Fruit fly (Drosophila melanogaster): ENCODE results near the gene tna.

tna gene

DNA sequence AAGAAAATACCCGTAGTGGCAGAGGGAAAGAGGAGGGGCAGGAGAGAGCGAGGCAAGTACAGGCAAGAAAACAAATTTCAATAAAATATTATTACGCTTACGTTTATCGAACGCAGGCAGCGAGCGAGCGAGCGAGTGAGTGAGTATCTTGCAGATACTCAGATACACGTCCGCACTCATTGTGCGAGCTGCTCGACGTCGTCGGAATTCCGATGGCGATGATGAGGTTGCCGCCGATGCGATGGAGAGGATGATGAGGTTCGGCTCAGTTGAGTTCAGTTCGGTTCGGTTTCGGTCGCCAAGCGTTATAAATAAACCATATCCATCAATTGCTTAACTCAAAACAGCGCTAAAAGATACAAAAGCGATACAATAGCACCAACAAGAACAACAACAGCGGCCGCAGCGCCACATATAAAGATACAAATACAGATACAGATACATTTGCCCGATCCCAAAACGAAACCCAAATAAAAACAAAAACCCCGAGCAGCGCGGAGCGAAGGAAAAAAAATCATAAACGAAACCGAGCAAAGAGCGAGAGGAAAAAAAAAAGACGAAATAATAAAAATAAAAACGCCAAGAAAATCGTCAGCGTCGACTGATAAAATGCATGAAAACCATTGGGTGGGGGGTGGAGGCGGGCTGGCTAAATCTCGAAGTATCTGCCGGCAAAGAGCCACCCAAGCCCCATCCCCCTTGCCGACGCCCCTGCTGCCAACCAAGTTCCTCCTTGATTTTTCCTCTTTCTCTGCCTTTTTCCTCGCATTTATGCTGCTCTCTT, 17.2 kb downstream of the tna start (continued):
- TF ChIP-seq nau (GFP tag; optimal IDR thresholded peaks at IDR 0.05) (no peak), CG10979 (tag; optimal IDR thresholded peaks at IDR 0.05) (peak; percentile 10), CG6254 (GFP tag; optimal IDR thresholded peaks at IDR 0.05) (no peak), CG16779 (GFP tag; IDR thresholded peaks at IDR 0.05) (no peak), ab (GFP tag; optimal IDR thresholded peaks at IDR 0.05) (no peak), so (GFP tag; IDR thresholded peaks at IDR 0.05) (peak; percentile 25; the same call in 1 of the 3 replicates), CG4360 (GFP tag; IDR thresholded peaks at IDR 0.05) (peak; percentile 63), H15 (GFP tag; IDR thresholded peaks at IDR 0.05) (no peak), sd (tag; optimal IDR thresholded peaks at IDR 0.05) (peak; percentile 98), wek (GFP tag; optimal IDR thresholded peaks at IDR 0.05) (no peak), HHEX (GFP tag; optimal IDR thresholded peaks at IDR 0.05) (peak; percentile 4), CG12769 (tag; optimal IDR thresholded peaks at IDR 0.05) (peak; percentile 63), NK7.1 (GFP tag; optimal IDR thresholded peaks at IDR 0.05) (no peak), al (GFP tag; IDR thresholded peaks at IDR 0.05) (no peak), gro (GFP tag; optimal IDR thresholded peaks at IDR 0.05) (peak; percentile 59), CG9932 (GFP tag; IDR thresholded peaks at IDR 0.05) (no peak), cato (GFP tag; optimal IDR thresholded peaks at IDR 0.05; ENCODE audit: borderline replicate concordance) (no peak), CG10366 (GFP tag; IDR thresholded peaks at IDR 0.05) (0 out of 2 replicates have a peak, but pooled peaks have one; percentile 8), D19B (GFP tag; optimal IDR thresholded peaks at IDR 0.05) (no peak), tna (GFP tag; IDR thresholded peaks at IDR 0.05; ENCODE audit: partially characterized antibody) (peak; percentile 6; the same call in 1 of the 2 replicates), dmrt99B (tag; optimal IDR thresholded peaks at IDR 0.05) (peak; percentile 26), BtbVII (GFP tag; optimal IDR thresholded peaks at IDR 0.05) (no peak), CG4424 (GFP tag; optimal IDR thresholded peaks at IDR 0.05) (peak; percentile 30), MTF-1 (GFP tag; optimal IDR thresholded peaks at IDR 0.05; ENCODE audit: borderline replicate concordance) (no peak), Pdp1 (GFP tag; optimal IDR thresholded peaks at IDR 0.05) (peak in 1 of 2 experiments; percentile 49), fru (optimal IDR thresholded peaks at IDR 0.05) (no peak), lab (GFP tag; optimal IDR thresholded peaks at IDR 0.05) (no peak), sim (GFP tag; IDR thresholded peaks at IDR 0.05) (no peak), dysf (GFP tag; IDR thresholded peaks at IDR 0.05) (peak; percentile 38; the same call in 1 of the 3 replicates), shn (GFP tag; optimal IDR thresholded peaks at IDR 0.05) (peak; percentile 5), CG13424 (tag; optimal IDR thresholded peaks at IDR 0.05) (no peak), CG10431 (GFP tag; optimal IDR thresholded peaks at IDR 0.05) (peak; percentile 15), sna (GFP tag; IDR thresholded peaks at IDR 0.05; ENCODE audit: partially characterized antibody) (peak; percentile 41; the same call in 1 of the 2 replicates), CG5180 (GFP tag; optimal IDR thresholded peaks at IDR 0.05) (peak; percentile 84), CG13894 (tag; optimal IDR thresholded peaks at IDR 0.05) (peak; percentile 71), nmo (GFP tag; optimal IDR thresholded peaks at IDR 0.05) (no peak), sr (GFP tag; IDR thresholded peaks at IDR 0.05) (no peak), hbn (GFP tag; IDR thresholded peaks at IDR 0.05; ENCODE audit: partially characterized antibody) (no peak), chinmo (GFP tag; IDR thresholded peaks at IDR 0.05; ENCODE audit: partially characterized antibody) (peak; percentile 90; the same call in 3 of the 4 replicates), grn (GFP tag; optimal IDR thresholded peaks at IDR 0.05) (peak; percentile 20), CG4730 (GFP tag; IDR thresholded peaks at IDR 0.05) (no peak), emc (GFP tag; optimal IDR thresholded peaks at IDR 0.05) (no peak), dpn (GFP tag; optimal IDR thresholded peaks at IDR 0.05) (no peak), Fer1 (GFP tag; optimal IDR thresholded peaks at IDR 0.05) (peak; percentile 24), Drgx (GFP tag; IDR thresholded peaks at IDR 0.05) (peak; percentile 95), ttk (GFP tag; IDR thresholded peaks at IDR 0.05) (0 out of 2 replicates have a peak, but pooled peaks have one; percentile 27), abd-A (tag; optimal IDR thresholded peaks at IDR 0.05) (peak; percentile 91), Poxn (GFP tag; IDR thresholded peaks at IDR 0.05) (no peak), sens (GFP tag) (peak; percentile 73)

Data from whole organism, embryonic.